Worm (Caenorhabditis elegans) whole organism, mixed stage, embryonic: ENCODE measurements around the gene B0222.5.

Experiments
- M03D4.4 ChIP-seq: sonication (generic microtip); optimal IDR thresholded peaks from 2 replicates; lab custom pipeline; 2017; ENCODE audit warnings: mild to moderate bottlenecking, missing genetic modification characterization, missing compliant biosample characterization
- ceh-43 ChIP-seq: fragments of 200-800 bp; sonication (Bioruptor generic); optimal IDR thresholded peaks from 2 replicates; lab custom pipeline; 2018; ENCODE audit warnings: mild to moderate bottlenecking, missing genetic modification characterization, moderate library complexity, missing compliant biosample characterization
- ces-1 ChIP-seq: fragments of 150-350 bp; optimal IDR thresholded peaks from 2 replicates; lab custom pipeline; 2014; ENCODE audit warnings: missing biosample characterization, missing genetic modification reagents, missing genetic modification characterization
- elt-3 ChIP-seq: fragments of 150-350 bp; optimal IDR thresholded peaks from 2 replicates; lab custom pipeline; 2014; ENCODE audit warnings: missing biosample characterization, missing genetic modification characterization
- hlh-1 ChIP-seq: fragments of 150-350 bp; optimal IDR thresholded peaks from 2 replicates; lab custom pipeline; 2014; ENCODE audit warnings: missing biosample characterization, missing genetic modification reagents, missing genetic modification characterization
- pha-4 ChIP-seq: fragments of 150-350 bp; optimal IDR thresholded peaks from 2 replicates; lab custom pipeline; 2018; ENCODE audit warnings: missing biosample characterization, missing genetic modification reagents, missing genetic modification characterization

The B0222.5 gene

DNA sequence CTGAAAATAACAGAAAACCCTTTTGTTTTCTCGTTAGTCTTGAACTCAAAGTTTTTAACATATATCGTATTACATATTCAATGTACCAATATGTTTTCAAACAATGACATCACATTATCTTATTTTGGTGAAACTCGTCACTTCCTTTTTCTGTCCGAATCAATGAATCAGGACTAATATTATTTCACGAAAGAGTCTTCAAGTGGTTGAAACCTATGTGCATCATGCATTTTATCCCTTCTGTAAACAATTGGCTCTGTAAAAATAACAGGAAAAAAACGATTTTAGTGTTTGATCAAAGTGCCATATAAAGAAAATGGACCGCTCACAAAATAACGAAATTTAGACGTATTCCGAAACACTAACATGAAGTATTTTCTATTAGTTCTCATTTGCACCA lies 46.5 kb downstream of the B0222.5 start, which contains the start of gene F21C10.18:
TSS of gene F21C10.18 (plus strand) at position 301 of the 400 bp plus-strand sequence.
- TF ChIP-seq hlh-1 (tag; lab: Kevin White, UChicago) (no peak), M03D4.4 (no peak), ceh-43 (GFP tag; lab: Kevin White, UChicago) (no peak), pha-4 (tag; lab: Kevin White, UChicago) (no peak), ces-1 (GFP tag; lab: Kevin White, UChicago) (no peak), elt-3 (tag; lab: Kevin White, UChicago) (no peak)
